Fruit fly (Drosophila melanogaster): ENCODE results near the gene Klp67A.

The Klp67A gene

DNA sequence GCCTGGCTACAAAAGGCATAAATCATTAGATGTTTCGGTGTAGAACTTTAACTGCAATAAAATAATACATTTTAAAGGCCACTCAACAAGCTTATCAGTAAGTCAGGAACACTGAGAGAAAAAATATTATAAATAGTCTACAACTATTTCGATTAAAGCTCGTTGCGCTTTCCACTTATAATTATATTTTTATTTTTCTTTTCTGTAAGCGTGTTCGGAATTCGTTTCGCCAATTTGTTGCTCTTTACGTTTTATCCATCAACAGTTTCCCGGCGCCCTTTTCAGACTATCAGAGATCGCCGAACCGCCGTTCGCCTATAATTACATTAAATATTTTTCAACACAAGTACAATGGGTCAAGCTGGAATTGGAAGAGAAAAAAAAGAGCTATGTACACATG is 27.8 kb downstream of the Klp67A start:
- no peak for TF ChIP-seq Blimp-1 (GFP tag; optimal IDR thresholded peaks at IDR 0.05)
- no peak for TF ChIP-seq fd85E (GFP tag; optimal IDR thresholded peaks at IDR 0.05)
- no peak for TF ChIP-seq Ets21C (GFP tag; optimal IDR thresholded peaks at IDR 0.05)
- TF ChIP-seq Sox15 (GFP tag; optimal IDR thresholded peaks at IDR 0.05), result peak; percentile 7
- peak; percentile 11 for TF ChIP-seq net (GFP tag; optimal IDR thresholded peaks at IDR 0.05)
- TF ChIP-seq Eip75B (GFP tag; optimal IDR thresholded peaks at IDR 0.05), result no peak
- TF ChIP-seq pdm3 (GFP tag; optimal IDR thresholded peaks at IDR 0.05), result peak; percentile 45
- TF ChIP-seq CG7368 (GFP tag; optimal IDR thresholded peaks at IDR 0.05), result no peak
- TF ChIP-seq CG11762 (GFP tag; optimal IDR thresholded peaks at IDR 0.05; ENCODE audit: insufficient read depth), result peak; percentile 34
- TF ChIP-seq Gug (GFP tag; IDR thresholded peaks at IDR 0.05), result peak; percentile 12; the same call in 1 of the 2 replicates
- TF ChIP-seq Eip78C (GFP tag), result peak; percentile 80
- peak; percentile 7 for TF ChIP-seq CG6276 (GFP tag; optimal IDR thresholded peaks at IDR 0.05)
- no peak for TF ChIP-seq lz (GFP tag; optimal IDR thresholded peaks at IDR 0.05)
- no peak for TF ChIP-seq CG15336 (GFP tag; IDR thresholded peaks at IDR 0.05)
- peak; percentile 3 for TF ChIP-seq Sox14 (GFP tag; optimal IDR thresholded peaks at IDR 0.05)
- peak; percentile 23 for TF ChIP-seq Hr4 (GFP tag; optimal IDR thresholded peaks at IDR 0.05)
- no peak for TF ChIP-seq Smox (GFP tag; optimal IDR thresholded peaks at IDR 0.05)
- TF ChIP-seq OdsH (GFP tag; optimal IDR thresholded peaks at IDR 0.05), result peak; percentile 19
- no peak for TF ChIP-seq CG10669 (GFP tag; optimal IDR thresholded peaks at IDR 0.05)
- TF ChIP-seq CG6792 (GFP tag; optimal IDR thresholded peaks at IDR 0.05), result no peak
- peak; percentile 21; the same call in 1 of the 3 replicates for TF ChIP-seq CG8119 (GFP tag; IDR thresholded peaks at IDR 0.05)
- TF ChIP-seq CG8632 (GFP tag; optimal IDR thresholded peaks at IDR 0.05), result no peak
- no peak for TF ChIP-seq CG16779 (tag; optimal IDR thresholded peaks at IDR 0.05)
- TF ChIP-seq fkh (GFP tag; optimal IDR thresholded peaks at IDR 0.05), result no peak
- no peak for TF ChIP-seq CG4318 (GFP tag; optimal IDR thresholded peaks at IDR 0.05)
- peak; percentile 18 for TF ChIP-seq CG32006 (GFP tag; optimal IDR thresholded peaks at IDR 0.05)
- peak; percentile 20 for TF ChIP-seq acj6 (GFP tag; optimal IDR thresholded peaks at IDR 0.05)
- no peak for TF ChIP-seq cyc (GFP tag; optimal IDR thresholded peaks at IDR 0.05)
- no peak for TF ChIP-seq Lpt (GFP tag; optimal IDR thresholded peaks at IDR 0.05)
- peak; percentile 69 for TF ChIP-seq svp (GFP tag)

DNA sequence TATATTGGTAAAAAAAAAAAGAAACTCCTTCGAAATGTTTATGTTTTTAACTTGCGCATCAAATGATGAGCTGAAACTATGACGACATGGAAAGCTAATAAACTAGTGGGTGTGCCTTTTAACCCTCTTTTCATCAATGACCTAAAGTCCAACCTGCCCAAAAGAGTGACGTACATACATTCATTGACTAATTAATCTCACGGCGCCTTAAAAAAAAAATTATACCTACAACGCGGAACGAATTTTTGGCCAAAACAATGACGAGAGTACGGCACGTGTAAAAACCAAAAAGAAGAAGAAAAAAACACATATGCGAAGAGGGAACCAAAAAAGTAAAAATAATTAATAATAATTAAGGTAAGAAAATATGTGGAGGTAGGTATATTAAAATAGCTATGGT is 28.3 kb downstream of the Klp67A start, which contains the start of gene PGRP-LC:
Gene PGRP-LC, plus strand, starts transcription at position 301 of the 400 bp plus-strand sequence.
- TF ChIP-seq salr (GFP tag; optimal IDR thresholded peaks at IDR 0.05), result no peak
- TF ChIP-seq CG11294 (GFP tag; IDR thresholded peaks at IDR 0.05), result no peak
- TF ChIP-seq Eip78C (GFP tag), result peak; percentile 32

dm6 chr3L:9337942-9338468 is 28.8 kb downstream of the Klp67A start:
- TF ChIP-seq CG15336 (GFP tag; IDR thresholded peaks at IDR 0.05) (0 out of 2 replicates have a peak, but pooled peaks have one; percentile 20), ss (GFP tag; optimal IDR thresholded peaks at IDR 0.05) (peak in 1 of 2 experiments; percentile 42), CG6163 (GFP tag; IDR thresholded peaks at IDR 0.05) (0 out of 3 replicates have a peak, but pooled peaks have one; percentile 37), CG16779 (tag; optimal IDR thresholded peaks at IDR 0.05) (peak; percentile 16), fkh (GFP tag; optimal IDR thresholded peaks at IDR 0.05) (peak; percentile 10), CG6792 (GFP tag; optimal IDR thresholded peaks at IDR 0.05) (no peak), dsx (GFP tag; optimal IDR thresholded peaks at IDR 0.05; ENCODE audit: poor library complexity, severe bottlenecking) (peak; percentile 6), Sox102F (GFP tag; optimal IDR thresholded peaks at IDR 0.05) (peak; percentile 5), CG9139 (GFP tag; optimal IDR thresholded peaks at IDR 0.05) (peak; percentile 38), spab (GFP tag; optimal IDR thresholded peaks at IDR 0.05) (no peak), Lpt (GFP tag; optimal IDR thresholded peaks at IDR 0.05) (peak; percentile 26), Sox14 (GFP tag; optimal IDR thresholded peaks at IDR 0.05) (peak; percentile 48), CG6854 (GFP tag; optimal IDR thresholded peaks at IDR 0.05) (no peak), svp (GFP tag) (peak; percentile 72)
